Worm (Caenorhabditis elegans) whole organism, L2 larva: ENCODE results near the gene C27A2.8.

Source experiments
- C34F6.9 ChIP-seq: fragments of 150-350 bp; optimal IDR thresholded peaks from 2 replicates; lab custom pipeline; 2014; ENCODE audit warnings: missing biosample characterization, missing genetic modification characterization
- F13H6.1 ChIP-seq: sonication (generic microtip); optimal IDR thresholded peaks from 2 replicates; lab custom pipeline; 2016; ENCODE audit warnings: missing genetic modification characterization, missing compliant biosample characterization
- R02D3.7 ChIP-seq: fragments of 150-350 bp; optimal IDR thresholded peaks from 2 replicates; lab custom pipeline; 2014; ENCODE audit warnings: missing biosample characterization, missing genetic modification characterization
- Y55F3AM.14 ChIP-seq: fragments of 200-800 bp; sonication (Bioruptor generic); optimal IDR thresholded peaks from 2 replicates; lab custom pipeline; 2018; ENCODE audit warnings: mild to moderate bottlenecking, missing genetic modification characterization, missing compliant biosample characterization
- ZK546.5 ChIP-seq: sonication (generic microtip); optimal IDR thresholded peaks from 2 replicates; lab custom pipeline; 2017; ENCODE audit warnings: missing biosample characterization, missing genetic modification characterization
- alr-1 ChIP-seq: fragments of 150-350 bp; optimal IDR thresholded peaks from 2 replicates; lab custom pipeline; 2014; ENCODE audit warnings: missing biosample characterization, missing genetic modification characterization
- aly-2 ChIP-seq: fragments of 150-350 bp; optimal IDR thresholded peaks from 2 replicates; lab custom pipeline; 2014; ENCODE audit warnings: missing biosample characterization, missing genetic modification characterization
- ama-1 ChIP-seq: fragments of 150-350 bp; optimal IDR thresholded peaks from 2 replicates; lab custom pipeline; 2018; ENCODE audit warnings: inconsistent platforms
- blmp-1 ChIP-seq: sonication (generic microtip); optimal IDR thresholded peaks from 2 replicates; lab custom pipeline; 2017; ENCODE audit warnings: missing genetic modification characterization, mild to moderate bottlenecking, missing compliant biosample characterization, antibody characterized with exemption, moderate library complexity; ENCODE audit not compliant: insufficient read depth
- ceh-16 ChIP-seq: fragments of 150-350 bp; optimal IDR thresholded peaks from 2 replicates; lab custom pipeline; 2014; ENCODE audit warnings: missing biosample characterization, missing genetic modification characterization
- ceh-82 ChIP-seq: fragments of 150-350 bp; optimal IDR thresholded peaks from 2 replicates; lab custom pipeline; 2014; ENCODE audit warnings: missing biosample characterization, missing genetic modification characterization
- crh-2 ChIP-seq: sonication (generic microtip); optimal IDR thresholded peaks from 2 replicates; lab custom pipeline; 2017; ENCODE audit warnings: missing biosample characterization, missing genetic modification characterization
- dmd-4 ChIP-seq: sonication (generic microtip); optimal IDR thresholded peaks from 2 replicates; lab custom pipeline; 2017; ENCODE audit warnings: missing biosample characterization, missing genetic modification characterization
- egl-27 ChIP-seq: sonication (generic microtip); optimal IDR thresholded peaks from 3 replicates; lab custom pipeline; 2017; ENCODE audit warnings: missing biosample characterization, missing genetic modification reagents, missing genetic modification characterization
- elt-1 ChIP-seq: fragments of 150-350 bp; optimal IDR thresholded peaks from 2 replicates; lab custom pipeline; 2014; ENCODE audit warnings: missing biosample characterization, missing genetic modification characterization
- fos-1 ChIP-seq: fragments of 150-350 bp; optimal IDR thresholded peaks from 2 replicates; lab custom pipeline; 2014; ENCODE audit warnings: missing biosample characterization, missing genetic modification characterization
- gmeb-1 ChIP-seq: fragments of 150-350 bp; optimal IDR thresholded peaks from 2 replicates; lab custom pipeline; 2014; ENCODE audit warnings: missing biosample characterization, missing genetic modification characterization
- lin-11 ChIP-seq: fragments of 150-350 bp; sonication (generic microtip); optimal IDR thresholded peaks from 2 replicates; lab custom pipeline; 2014; ENCODE audit warnings: missing biosample characterization, missing genetic modification characterization, inconsistent platforms, mixed read lengths
- lin-13 ChIP-seq: fragments of 150-350 bp; optimal IDR thresholded peaks from 2 replicates; lab custom pipeline; 2014; ENCODE audit warnings: missing biosample characterization, missing genetic modification reagents, missing genetic modification characterization
- lin-39 ChIP-seq: fragments of 150-350 bp; optimal IDR thresholded peaks from 2 replicates; lab custom pipeline; 2014; ENCODE audit warnings: missing biosample characterization, missing genetic modification reagents, missing genetic modification characterization
- lsy-2 ChIP-seq, 2 experiments: fragments of 150-350 bp in 1 of 2; sonication (generic microtip) in 1 of 2; optimal IDR thresholded peaks; 2 replicates each; lab custom pipeline; 2014 to 2017; ENCODE audit warnings: missing biosample characterization in 2 of 2, missing genetic modification characterization in 2 of 2
- mab-5 ChIP-seq: fragments of 150-350 bp; optimal IDR thresholded peaks from 2 replicates; lab custom pipeline; 2014; ENCODE audit warnings: missing biosample characterization, missing genetic modification characterization
- mbf-1 ChIP-seq: sonication (generic microtip); optimal IDR thresholded peaks from 2 replicates; lab custom pipeline; 2017; ENCODE audit warnings: missing biosample characterization, missing genetic modification characterization
- mdl-1 ChIP-seq, 2 experiments: fragments of 150-350 bp in 1 of 2; sonication (generic microtip) in 1 of 2; optimal IDR thresholded peaks; 2 replicates each; lab custom pipeline; 2017; ENCODE audit warnings: missing biosample characterization in 2 of 2, missing genetic modification characterization in 2 of 2
- nhr-10 ChIP-seq: sonication (generic microtip); optimal IDR thresholded peaks from 2 replicates; lab custom pipeline; 2017; ENCODE audit warnings: missing biosample characterization, missing genetic modification characterization
- nhr-11 ChIP-seq: fragments of 150-350 bp; optimal IDR thresholded peaks from 2 replicates; lab custom pipeline; 2014; ENCODE audit warnings: missing biosample characterization, missing genetic modification characterization
- nhr-12 ChIP-seq: fragments of 150-350 bp; optimal IDR thresholded peaks from 2 replicates; lab custom pipeline; 2014; ENCODE audit warnings: missing biosample characterization, missing genetic modification characterization
- nhr-129 ChIP-seq: fragments of 150-350 bp; optimal IDR thresholded peaks from 2 replicates; lab custom pipeline; 2014; ENCODE audit warnings: missing biosample characterization, missing genetic modification characterization
- nhr-21 ChIP-seq: fragments of 150-350 bp; optimal IDR thresholded peaks from 2 replicates; lab custom pipeline; 2014; ENCODE audit warnings: missing biosample characterization, missing genetic modification characterization
- nhr-237 ChIP-seq: fragments of 150-350 bp; optimal IDR thresholded peaks from 2 replicates; lab custom pipeline; 2014; ENCODE audit warnings: missing biosample characterization, missing genetic modification characterization
- nhr-25 ChIP-seq: fragments of 150-350 bp; sonication (generic microtip); optimal IDR thresholded peaks from 3 replicates; lab custom pipeline; 2014; ENCODE audit warnings: missing biosample characterization, missing genetic modification characterization
- nhr-6 ChIP-seq: fragments of 150-350 bp; optimal IDR thresholded peaks from 2 replicates; lab custom pipeline; 2014; ENCODE audit warnings: missing biosample characterization, missing genetic modification characterization
- nhr-77 ChIP-seq: fragments of 150-350 bp; optimal IDR thresholded peaks from 2 replicates; lab custom pipeline; 2014; ENCODE audit warnings: missing biosample characterization, missing genetic modification characterization
- peb-1 ChIP-seq: fragments of 150-350 bp; optimal IDR thresholded peaks from 2 replicates; lab custom pipeline; 2014; ENCODE audit warnings: missing biosample characterization, missing genetic modification characterization
- skn-1 ChIP-seq: sonication (generic microtip); optimal IDR thresholded peaks from 2 replicates; lab custom pipeline; 2017; ENCODE audit warnings: missing biosample characterization, missing genetic modification characterization
- sma-3 ChIP-seq: sonication (generic microtip); optimal IDR thresholded peaks from 2 replicates; lab custom pipeline; 2016; ENCODE audit warnings: missing genetic modification reagents, missing genetic modification characterization, missing compliant biosample characterization
- sma-9 ChIP-seq, 2 experiments: fragments of 150-350 bp in 1 of 2; sonication (generic microtip) in 1 of 2; optimal IDR thresholded peaks; 2 replicates each; lab custom pipeline; 2014 to 2016; ENCODE audit warnings: missing genetic modification characterization in 2 of 2, mild to moderate bottlenecking in 1 of 2, missing biosample characterization in 1 of 2, missing compliant biosample characterization in 1 of 2, missing genetic modification reagents in 1 of 2, moderate library complexity in 1 of 2
- snpc-4 ChIP-seq: fragments of 150-350 bp; optimal IDR thresholded peaks from 2 replicates; lab custom pipeline; 2014; ENCODE audit warnings: missing biosample characterization, missing genetic modification characterization
- unc-39 ChIP-seq: fragments of 150-350 bp; optimal IDR thresholded peaks from 2 replicates; lab custom pipeline; 2014; ENCODE audit warnings: missing biosample characterization, missing genetic modification characterization
- unc-55 ChIP-seq: fragments of 150-350 bp; sonication (generic microtip); optimal IDR thresholded peaks from 3 replicates; lab custom pipeline; 2014; ENCODE audit warnings: missing biosample characterization, missing genetic modification reagents, missing genetic modification characterization
- unc-62 ChIP-seq: fragments of 150-350 bp; optimal IDR thresholded peaks from 2 replicates; lab custom pipeline; 2014; ENCODE audit warnings: missing biosample characterization, missing genetic modification reagents, missing genetic modification characterization
- ztf-1 ChIP-seq: fragments of 200-800 bp; sonication (Bioruptor generic); conservative IDR thresholded peaks from 2 replicates; pipeline ENCODE4 v1.3.6; 2022; ENCODE audit warnings: missing genetic modification characterization, missing compliant biosample characterization
- ztf-11 ChIP-seq: sonication (generic microtip); optimal IDR thresholded peaks from 2 replicates; lab custom pipeline; 2017; ENCODE audit warnings: missing biosample characterization, missing genetic modification characterization
- ztf-4 ChIP-seq: fragments of 150-350 bp; optimal IDR thresholded peaks from 2 replicates; lab custom pipeline; 2014; ENCODE audit warnings: missing biosample characterization, missing genetic modification characterization

C27A2.8 gene

ce11 chrII:5039912-5040311 lies 27.9 kb downstream of the C27A2.8 start, which contains the start of gene golg-2:
TSS of gene golg-2 (minus strand) at chrII:5040091.
- TF ChIP-seq ceh-16 (tag; lab: Kevin White, UChicago) (no peak), unc-55 (GFP tag; lab: Kevin White, UChicago) (peak; percentile 13), ztf-1 (GFP tag; lab: Robert Waterston, UW) (no peak), ztf-4 (tag; lab: Kevin White, UChicago) (no peak), nhr-21 (tag; lab: Kevin White, UChicago) (no peak), ceh-82 (no peak), lin-11 (tag; lab: Kevin White, UChicago) (no peak), F13H6.1 (tag; lab: Kevin White, UChicago) (no peak), R02D3.7 (tag; lab: Kevin White, UChicago) (no peak), nhr-129 (tag; lab: Kevin White, UChicago) (peak; percentile 19), ztf-11 (tag; lab: Kevin White, UChicago) (no peak), nhr-77 (tag; lab: Kevin White, UChicago) (no peak), blmp-1 (tag; lab: Kevin White, UChicago) (no peak), peb-1 (tag; lab: Kevin White, UChicago) (no peak), crh-2 (tag; lab: Kevin White, UChicago) (peak; percentile 34), nhr-237 (no peak), sma-9 (GFP tag; optimal IDR thresholded peaks at IDR 0.05; lab: Kevin White, UChicago) (no peak), sma-9 (tag; optimal IDR thresholded peaks at IDR 0.05; lab: Kevin White, UChicago) (no peak), ZK546.5 (tag; lab: Kevin White, UChicago) (no peak), C34F6.9 (tag; lab: Kevin White, UChicago) (peak; percentile 28), lsy-2 (tag; optimal IDR thresholded peaks at IDR 0.05; lab: Kevin White, UChicago) (peak in 1 of 2 experiments; percentile 50)

- no peak for TF ChIP-seq mab-5 (tag; lab: Kevin White, UChicago)
- no peak for TF ChIP-seq elt-1
- no peak for TF ChIP-seq sma-3 (GFP tag; lab: Kevin White, UChicago)
- TF ChIP-seq egl-27 (tag; lab: Kevin White, UChicago), result no peak
- no peak for TF ChIP-seq C34F6.9 (tag; lab: Kevin White, UChicago)
- no peak for TF ChIP-seq sma-9 (GFP tag; optimal IDR thresholded peaks at IDR 0.05; lab: Kevin White, UChicago)
- TF ChIP-seq sma-9 (tag; optimal IDR thresholded peaks at IDR 0.05; lab: Kevin White, UChicago), result no peak
- TF ChIP-seq gmeb-1 (tag; lab: Kevin White, UChicago), result no peak
- no peak for TF ChIP-seq nhr-11
- no peak for TF ChIP-seq mbf-1 (tag; lab: Kevin White, UChicago)
- no peak for TF ChIP-seq mdl-1 (tag; optimal IDR thresholded peaks at IDR 0.05; lab: Kevin White, UChicago)
- no peak for TF ChIP-seq peb-1 (tag; lab: Kevin White, UChicago)
- TF ChIP-seq Y55F3AM.14, result no peak
- no peak for TF ChIP-seq alr-1
- TF ChIP-seq lin-11 (tag; lab: Kevin White, UChicago), result no peak
- TF ChIP-seq aly-2 (tag; lab: Kevin White, UChicago), result no peak
- TF ChIP-seq ztf-4 (tag; lab: Kevin White, UChicago), result no peak
- TF ChIP-seq lsy-2 (tag; optimal IDR thresholded peaks at IDR 0.05; lab: Kevin White, UChicago), result no peak
- TF ChIP-seq lin-39 (tag; lab: Kevin White, UChicago), result no peak
- TF ChIP-seq lin-13 (GFP tag; lab: Kevin White, UChicago), result no peak
- TF ChIP-seq ceh-82, result no peak
Measured at ce11 chrII:5036128-5036527, 31.7 kb downstream of the C27A2.8 start, which contains the start of gene lrr-1. TSS of gene lrr-1 (minus strand) at chrII:5036439.

ce11 chrII:5033935-5034334 lies 33.9 kb downstream of the C27A2.8 start, which contains the start of gene F33G12.3:
TSS of gene F33G12.3 (minus strand) at chrII:5034035.
- TF ChIP-seq skn-1 (tag; lab: Kevin White, UChicago) (no peak), aly-2 (tag; lab: Kevin White, UChicago) (no peak), unc-62 (GFP tag; lab: Kevin White, UChicago) (no peak), lin-13 (GFP tag; lab: Kevin White, UChicago) (no peak), unc-39 (tag; lab: Kevin White, UChicago) (no peak), gmeb-1 (tag; lab: Kevin White, UChicago) (no peak), ztf-4 (tag; lab: Kevin White, UChicago) (no peak)

ce11 chrII:5032669-5033068 lies 35.2 kb downstream of the C27A2.8 start:
- TF ChIP-seq peb-1 (tag; lab: Kevin White, UChicago) (no peak), ztf-11 (tag; lab: Kevin White, UChicago) (no peak), unc-55 (GFP tag; lab: Kevin White, UChicago) (peak; percentile 55), lin-13 (GFP tag; lab: Kevin White, UChicago) (peak; percentile 13), nhr-21 (tag; lab: Kevin White, UChicago) (peak; percentile 36), ama-1 (lab: Kevin White, UChicago) (no peak), nhr-77 (tag; lab: Kevin White, UChicago) (no peak), sma-3 (GFP tag; lab: Kevin White, UChicago) (peak; percentile 50), elt-1 (no peak), Y55F3AM.14 (no peak), sma-9 (GFP tag; optimal IDR thresholded peaks at IDR 0.05; lab: Kevin White, UChicago) (peak; percentile 26), sma-9 (tag; optimal IDR thresholded peaks at IDR 0.05; lab: Kevin White, UChicago) (no peak), nhr-11 (no peak), lin-11 (tag; lab: Kevin White, UChicago) (peak; percentile 11), F13H6.1 (tag; lab: Kevin White, UChicago) (peak; percentile 70), snpc-4 (peak; percentile 7), nhr-10 (tag; lab: Kevin White, UChicago) (no peak), nhr-12 (tag; lab: Kevin White, UChicago) (no peak), egl-27 (tag; lab: Kevin White, UChicago) (peak; percentile 32), nhr-6 (tag; lab: Kevin White, UChicago) (no peak), dmd-4 (tag; lab: Kevin White, UChicago) (no peak), fos-1 (tag; lab: Kevin White, UChicago) (peak; percentile 59), lsy-2 (tag; optimal IDR thresholded peaks at IDR 0.05; lab: Kevin White, UChicago) (peak; percentile 32 to 59), unc-62 (GFP tag; lab: Kevin White, UChicago) (no peak), nhr-25 (peak; percentile 1)
